Fruit fly (Drosophila melanogaster): Measurements from ENCODE around the gene CG5618.

CG5618 gene

DNA sequence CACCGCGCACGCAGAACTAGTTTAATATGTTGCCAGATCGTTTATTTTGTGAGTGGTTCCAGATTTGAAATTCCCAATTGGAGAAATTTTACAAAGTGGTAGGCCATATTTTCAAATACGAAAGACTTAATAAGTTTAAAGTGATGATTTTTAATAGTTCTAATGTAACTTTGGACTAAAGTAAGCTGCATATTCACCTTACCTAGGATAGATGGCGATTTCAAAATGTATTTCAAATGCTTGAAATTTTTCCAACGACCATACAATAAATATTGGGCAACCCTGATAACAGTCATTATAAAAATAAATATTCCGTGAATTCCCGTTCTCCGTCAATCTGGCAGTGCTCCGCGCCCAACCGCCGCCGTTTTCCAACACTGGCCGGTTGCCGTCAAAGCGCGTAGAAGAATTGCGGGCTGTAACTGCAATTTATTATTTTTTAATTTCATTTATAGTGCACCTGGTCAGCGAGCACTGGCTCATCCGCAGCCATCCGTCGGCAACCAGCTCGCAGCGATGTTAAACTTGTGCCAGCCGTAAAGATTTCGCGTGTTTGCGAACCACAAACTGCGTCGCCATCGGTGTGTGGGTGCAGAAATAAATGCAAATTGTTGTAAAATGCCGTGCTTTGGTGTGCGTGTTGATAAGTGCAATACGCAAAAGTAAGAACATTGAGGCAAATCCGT, 22.8 kb downstream of the CG5618 start, which contains the start of the genes Ide and RhoBTB:
Gene Ide (minus strand): TSS at position 19 of the 686 bp plus-strand sequence.
Gene RhoBTB (plus strand): TSS at position 365 of the 686 bp plus-strand sequence.
- TF ChIP-seq insv (optimal IDR thresholded peaks at IDR 0.05) (no peak), psq (optimal IDR thresholded peaks at IDR 0.05) (no peak), Sin3A (optimal IDR thresholded peaks at IDR 0.05) (no peak), ttk (optimal IDR thresholded peaks at IDR 0.05) (no peak), Myc (optimal IDR thresholded peaks at IDR 0.05) (no peak), h (optimal IDR thresholded peaks at IDR 0.05) (no peak)

DNA sequence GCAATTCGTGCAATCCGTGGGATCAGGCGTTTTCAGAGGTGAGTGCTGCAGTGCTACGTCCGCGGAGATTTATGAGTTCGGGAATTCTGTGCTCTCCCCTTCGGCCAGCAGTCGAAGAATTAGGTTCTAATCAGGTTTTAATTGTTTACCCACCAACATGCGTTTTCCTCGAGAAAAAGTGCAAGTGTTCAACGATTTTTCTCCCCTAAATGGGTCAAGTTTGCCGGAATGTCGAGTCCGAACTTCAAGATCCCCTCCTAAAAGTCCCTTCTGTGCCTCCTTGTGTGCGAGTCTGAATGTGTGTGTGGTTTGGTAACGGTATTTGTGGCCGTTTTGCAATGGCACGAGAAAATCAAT, 23.3 kb downstream of the CG5618 start:
- TF ChIP-seq insv (optimal IDR thresholded peaks at IDR 0.05) (no peak), psq (optimal IDR thresholded peaks at IDR 0.05) (no peak), h (optimal IDR thresholded peaks at IDR 0.05) (no peak)

DNA sequence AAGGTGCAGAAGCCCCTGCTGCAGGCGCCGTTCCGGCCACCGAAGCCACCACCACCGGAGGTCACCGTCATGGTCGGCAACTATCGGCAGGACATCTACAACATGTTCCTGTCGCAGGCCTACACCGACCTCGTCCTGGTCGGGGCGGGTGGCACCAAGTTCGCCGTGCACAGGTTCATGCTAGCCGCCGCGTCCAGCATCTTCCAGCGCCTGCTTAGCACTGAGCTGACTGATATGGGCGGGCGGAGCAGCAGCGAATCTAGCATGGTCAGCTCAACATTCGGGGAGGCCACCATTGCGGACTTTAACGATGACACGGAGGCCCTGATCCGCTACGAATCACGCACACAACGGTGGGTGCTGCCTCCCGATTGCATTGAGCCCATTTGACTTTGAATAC, 26.2 kb downstream of the CG5618 start:
- no peak for TF ChIP-seq psq (optimal IDR thresholded peaks at IDR 0.05)
- TF ChIP-seq ttk (optimal IDR thresholded peaks at IDR 0.05): no peak
- no peak for TF ChIP-seq h (optimal IDR thresholded peaks at IDR 0.05)
- TF ChIP-seq Sin3A (optimal IDR thresholded peaks at IDR 0.05): no peak
- TF ChIP-seq Myc (optimal IDR thresholded peaks at IDR 0.05): no peak
- TF ChIP-seq insv (optimal IDR thresholded peaks at IDR 0.05): no peak

DNA sequence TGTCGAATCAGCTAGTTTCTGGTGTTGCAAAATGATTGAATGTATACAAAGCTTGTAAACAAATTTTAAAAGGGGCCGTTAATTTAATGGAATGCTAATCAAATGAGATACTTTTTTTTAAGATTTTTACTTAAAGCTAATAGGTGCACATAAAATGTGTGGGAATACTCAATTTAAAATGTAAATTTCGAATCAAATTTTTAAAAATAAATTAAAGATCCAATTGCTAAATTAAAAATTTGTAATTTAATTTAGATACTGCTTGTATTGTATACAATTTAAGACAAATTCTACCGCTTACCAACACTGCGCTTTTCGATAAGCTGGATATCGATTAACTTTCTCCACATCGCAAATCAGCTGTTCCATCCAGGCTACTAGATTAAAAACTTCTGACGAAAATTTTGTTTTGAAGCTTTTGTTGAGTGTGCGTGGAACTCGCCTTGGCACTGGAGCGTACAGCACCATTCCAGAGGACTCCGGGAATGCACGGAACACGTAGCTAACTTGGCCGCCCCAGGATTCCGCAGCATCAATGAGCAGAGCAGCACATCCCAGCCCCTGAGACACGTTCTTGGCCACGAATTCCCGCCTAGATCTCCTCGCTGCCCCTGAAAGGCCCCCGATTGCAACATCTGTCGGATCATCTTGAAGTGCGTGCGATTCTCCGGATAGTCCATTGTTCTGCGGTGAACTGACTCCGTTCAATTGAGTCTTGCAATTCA, 31.0 kb downstream of the CG5618 start, which contains the start of the genes CG5498 and fbl:
Gene CG5498 (minus strand): TSS at position 24 of the 725 bp plus-strand sequence.
Gene fbl (plus strand): TSS at position 344 of the 725 bp plus-strand sequence.
- TF ChIP-seq insv (optimal IDR thresholded peaks at IDR 0.05): no peak

DNA sequence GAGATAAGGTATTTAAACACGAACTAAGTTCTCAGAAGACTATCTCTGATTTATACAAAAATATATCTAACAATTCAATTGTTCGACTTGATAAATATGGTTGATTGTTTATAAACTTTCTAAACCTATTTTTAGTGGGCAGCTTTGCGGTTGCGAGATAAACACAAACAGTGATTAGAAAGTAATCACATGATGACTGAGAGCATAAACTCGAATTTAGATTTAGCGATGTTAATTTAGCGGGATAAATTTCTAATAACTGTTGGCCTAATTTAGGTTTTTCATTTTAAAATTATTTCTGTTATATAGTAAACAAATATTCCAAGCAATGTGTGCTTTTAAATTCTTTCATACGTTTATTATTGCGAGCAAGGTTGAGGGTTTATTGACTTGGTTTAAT, 31.8 kb downstream of the CG5618 start:
- no peak for TF ChIP-seq insv (optimal IDR thresholded peaks at IDR 0.05)
- no peak for TF ChIP-seq ttk (optimal IDR thresholded peaks at IDR 0.05)
- no peak for TF ChIP-seq Myc (optimal IDR thresholded peaks at IDR 0.05)
- no peak for TF ChIP-seq h (optimal IDR thresholded peaks at IDR 0.05)
- no peak for TF ChIP-seq Sin3A (optimal IDR thresholded peaks at IDR 0.05)
- TF ChIP-seq psq (optimal IDR thresholded peaks at IDR 0.05): no peak

DNA sequence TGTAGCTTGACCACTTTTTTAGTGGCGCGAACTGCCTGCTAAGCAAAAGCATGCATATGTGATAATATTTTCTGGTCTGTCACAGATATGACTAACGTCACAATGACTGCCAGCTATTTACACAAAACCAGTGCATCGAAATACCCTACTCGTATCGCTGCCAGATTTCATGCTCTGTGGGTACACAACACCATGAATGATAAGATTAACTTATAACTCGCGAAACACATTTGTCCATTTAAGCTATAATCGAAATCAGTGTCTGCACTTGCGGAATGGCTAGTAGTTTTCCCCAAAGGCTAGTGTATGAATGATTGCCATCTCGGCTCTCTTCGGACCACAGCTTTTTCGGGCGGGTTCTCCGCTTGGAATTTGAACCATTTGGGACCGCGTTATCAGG, 32.2 kb downstream of the CG5618 start:
- TF ChIP-seq Sin3A (optimal IDR thresholded peaks at IDR 0.05) (no peak), insv (optimal IDR thresholded peaks at IDR 0.05) (no peak), Myc (optimal IDR thresholded peaks at IDR 0.05) (no peak), ttk (optimal IDR thresholded peaks at IDR 0.05) (no peak), psq (optimal IDR thresholded peaks at IDR 0.05) (no peak), h (optimal IDR thresholded peaks at IDR 0.05) (no peak)

DNA sequence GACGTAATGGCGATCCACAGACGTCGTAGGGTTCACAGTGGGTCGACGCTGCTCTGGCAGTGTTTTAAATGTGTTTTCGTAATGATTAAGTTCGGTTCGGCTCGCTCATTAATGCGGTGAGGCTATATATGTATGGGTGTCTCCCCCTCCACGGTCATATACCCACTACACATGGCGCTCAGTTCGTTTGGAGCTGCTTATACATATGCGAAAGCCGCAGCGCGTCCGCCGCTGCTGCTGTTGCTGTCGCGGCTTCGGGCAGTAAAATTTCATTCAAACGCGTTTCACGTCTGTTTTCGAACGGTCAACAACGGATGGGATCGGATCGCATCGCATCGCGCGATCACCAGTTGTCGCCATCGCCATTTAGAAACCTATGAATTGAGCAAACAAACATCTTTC, 32.7 kb downstream of the CG5618 start:
- TF ChIP-seq Sin3A (optimal IDR thresholded peaks at IDR 0.05) (no peak), ttk (optimal IDR thresholded peaks at IDR 0.05) (no peak), psq (optimal IDR thresholded peaks at IDR 0.05) (no peak), insv (optimal IDR thresholded peaks at IDR 0.05) (no peak)

DNA sequence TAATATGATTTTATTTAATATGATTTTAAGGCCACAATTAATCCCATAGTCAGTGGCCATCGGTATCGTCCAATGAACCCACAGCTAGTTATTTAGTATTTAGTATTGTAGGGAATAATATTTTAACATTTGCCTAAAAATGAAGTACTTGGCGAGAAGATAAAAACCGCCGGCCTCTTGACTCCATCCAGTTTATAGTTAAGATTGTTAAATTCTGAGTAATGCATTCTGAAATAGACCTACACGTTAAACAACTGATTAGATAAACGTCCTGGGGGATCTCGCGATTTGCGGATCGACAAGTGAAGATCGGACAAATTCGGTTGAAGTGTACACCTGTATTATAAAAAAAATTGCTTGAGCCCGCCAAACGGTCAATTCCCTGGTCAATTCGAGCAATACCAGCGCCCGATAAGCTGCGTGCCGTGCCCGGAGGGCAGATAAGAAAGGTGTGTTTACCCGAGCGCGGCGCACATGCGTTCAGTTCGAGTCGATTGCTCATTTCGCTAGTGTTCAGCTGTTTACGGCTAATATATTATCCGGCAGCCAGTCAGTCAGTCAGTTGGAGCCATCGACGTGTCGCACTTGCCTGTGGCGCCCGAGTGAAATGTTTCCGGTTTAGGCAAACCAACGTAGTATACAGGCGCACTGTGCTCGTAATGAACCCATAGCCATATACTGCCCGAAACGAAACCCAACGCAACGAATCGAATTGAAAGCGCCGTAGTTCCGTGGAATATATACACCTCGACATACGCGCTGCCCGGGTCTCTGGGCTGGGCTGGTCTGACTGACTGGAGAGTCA, 34.0 kb downstream of the CG5618 start:
- no peak for TF ChIP-seq ttk (optimal IDR thresholded peaks at IDR 0.05)
- TF ChIP-seq h (optimal IDR thresholded peaks at IDR 0.05): no peak
- no peak for TF ChIP-seq Myc (optimal IDR thresholded peaks at IDR 0.05)
- no peak for TF ChIP-seq Sin3A (optimal IDR thresholded peaks at IDR 0.05)
- TF ChIP-seq psq (optimal IDR thresholded peaks at IDR 0.05): no peak
- no peak for TF ChIP-seq insv (optimal IDR thresholded peaks at IDR 0.05)

DNA sequence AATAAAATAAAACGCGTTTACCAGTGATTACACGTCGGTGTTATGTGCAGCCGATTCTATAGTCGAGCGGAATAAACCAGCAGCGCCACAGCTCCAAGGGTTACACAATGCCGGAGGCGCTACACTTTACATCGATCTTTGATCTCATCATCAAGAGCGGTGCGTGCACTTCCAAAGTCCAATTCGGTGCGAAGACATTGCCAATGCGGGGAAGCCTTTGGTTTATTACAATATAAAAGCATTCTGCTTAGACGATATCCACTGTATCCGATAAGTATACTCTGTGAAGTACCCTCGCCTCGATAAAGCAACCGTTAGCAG, 34.6 kb downstream of the CG5618 start:
- no peak for TF ChIP-seq h (optimal IDR thresholded peaks at IDR 0.05)
- no peak for TF ChIP-seq Sin3A (optimal IDR thresholded peaks at IDR 0.05)
- no peak for TF ChIP-seq ttk (optimal IDR thresholded peaks at IDR 0.05)
- TF ChIP-seq insv (optimal IDR thresholded peaks at IDR 0.05): no peak
- TF ChIP-seq Myc (optimal IDR thresholded peaks at IDR 0.05): no peak
- no peak for TF ChIP-seq psq (optimal IDR thresholded peaks at IDR 0.05)

DNA sequence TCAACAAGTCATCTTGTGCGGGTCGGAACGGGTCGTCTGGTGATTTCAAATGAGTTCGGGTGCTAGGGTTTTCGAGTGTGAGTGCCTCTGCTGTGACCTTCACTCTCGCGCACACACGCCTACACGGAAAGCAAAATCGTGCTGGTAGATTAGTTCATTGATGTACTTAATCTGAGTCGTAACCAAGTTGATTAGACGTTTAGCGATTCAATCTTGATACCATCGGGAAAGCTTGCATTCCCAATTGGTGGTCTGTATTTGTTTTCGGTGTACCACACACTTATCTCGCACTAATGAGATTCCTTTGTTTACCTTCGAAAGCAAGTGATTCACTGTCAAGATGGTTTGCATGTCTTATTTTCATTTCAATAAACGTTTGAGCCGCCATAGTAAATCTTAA, 35.7 kb downstream of the CG5618 start:
- no peak for TF ChIP-seq ttk (optimal IDR thresholded peaks at IDR 0.05)
- TF ChIP-seq Myc (optimal IDR thresholded peaks at IDR 0.05): no peak

DNA sequence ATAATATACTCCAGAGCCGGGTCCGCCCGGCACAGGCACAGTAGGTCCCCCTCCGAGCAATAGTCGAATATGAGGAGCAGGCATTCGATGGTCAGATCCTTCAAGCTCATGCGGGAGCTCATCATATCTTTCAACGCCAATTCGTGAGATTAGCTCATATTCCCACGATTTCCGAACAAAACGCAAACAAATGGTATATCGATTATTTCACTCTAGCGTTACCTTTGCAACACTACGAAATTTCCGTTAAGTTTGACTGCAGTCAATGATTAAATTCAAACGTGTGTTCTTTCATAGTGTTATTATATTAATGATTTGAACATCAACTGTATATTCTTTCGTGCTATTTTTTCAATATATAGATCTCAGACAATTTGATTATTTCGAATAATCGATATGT, 40.1 kb downstream of the CG5618 start, which contains the start of gene CG33969:
Gene CG33969 (minus strand): TSS at position 197 of the 400 bp plus-strand sequence.
- no peak for TF ChIP-seq insv (optimal IDR thresholded peaks at IDR 0.05)
- TF ChIP-seq Myc (optimal IDR thresholded peaks at IDR 0.05): no peak
- no peak for TF ChIP-seq ttk (optimal IDR thresholded peaks at IDR 0.05)
- TF ChIP-seq psq (optimal IDR thresholded peaks at IDR 0.05): no peak
- no peak for TF ChIP-seq h (optimal IDR thresholded peaks at IDR 0.05)
- TF ChIP-seq Sin3A (optimal IDR thresholded peaks at IDR 0.05): no peak

DNA sequence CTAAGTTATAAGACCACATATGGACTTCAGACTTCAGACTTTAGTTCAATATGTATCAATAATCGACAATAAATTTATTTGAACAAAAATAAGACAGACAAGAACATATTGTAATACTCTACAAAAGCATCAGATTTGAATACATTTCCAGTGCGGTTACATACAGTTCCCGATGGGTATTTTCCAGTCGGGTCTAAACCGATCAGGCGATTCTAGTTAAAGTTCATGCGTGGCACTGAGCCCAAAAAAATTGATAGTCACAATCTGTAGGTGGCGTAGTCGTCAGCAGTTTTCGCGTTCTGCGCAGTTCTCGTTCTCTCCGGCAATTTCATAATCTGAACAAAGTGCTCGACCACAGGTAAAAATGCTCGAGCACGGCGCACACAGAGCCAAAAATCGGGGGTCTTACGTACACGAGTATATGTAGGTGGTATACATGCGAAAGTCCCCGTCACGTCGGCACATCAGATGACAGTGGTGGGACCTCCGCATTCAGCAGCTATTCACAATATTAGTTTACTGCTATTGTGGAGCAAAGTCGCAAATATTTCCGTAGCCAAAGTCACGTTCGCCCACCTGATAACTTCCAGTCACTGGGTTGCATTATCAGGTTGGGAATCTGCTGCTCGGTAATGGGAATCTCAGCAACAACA, 42.1 kb downstream of the CG5618 start:
- TF ChIP-seq insv (optimal IDR thresholded peaks at IDR 0.05) (no peak), ttk (optimal IDR thresholded peaks at IDR 0.05) (no peak), Myc (optimal IDR thresholded peaks at IDR 0.05) (no peak), psq (optimal IDR thresholded peaks at IDR 0.05) (no peak), h (optimal IDR thresholded peaks at IDR 0.05) (no peak), Sin3A (optimal IDR thresholded peaks at IDR 0.05) (no peak)

Measured in Kc167 (cell line).